Worm (Caenorhabditis elegans): ENCODE results near the gene hpo-28.

DNA sequence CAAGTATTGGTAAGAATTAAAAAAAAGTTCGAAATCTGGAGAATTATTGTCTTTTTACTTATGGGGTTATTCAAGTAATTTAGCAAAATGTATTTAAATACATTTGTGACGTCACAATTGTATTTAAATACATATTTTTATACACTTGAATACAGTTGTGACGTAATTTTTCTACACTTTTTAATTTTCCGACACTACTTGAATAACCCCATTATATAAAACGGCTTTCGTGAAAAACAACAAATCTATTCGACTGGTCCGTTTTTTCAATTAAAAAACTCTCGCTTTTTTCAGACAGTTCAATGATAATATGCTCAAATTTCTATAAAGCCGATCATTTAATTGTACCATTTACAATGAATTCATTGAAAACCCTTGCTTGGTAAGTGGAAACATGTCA is 41.4 kb upstream of the hpo-28 start:
- TF ChIP-seq lin-15B (tag; optimal IDR thresholded peaks at IDR 0.05) (no peak), skn-1 (tag; optimal IDR thresholded peaks at IDR 0.05) (no peak), ceh-28 (tag; optimal IDR thresholded peaks at IDR 0.05) (no peak), nhr-11 (tag; optimal IDR thresholded peaks at IDR 0.05) (no peak)
